Fruit fly (Drosophila melanogaster): ENCODE results near the gene Ostgamma.

Gene Ostgamma

dm6 chr2L:8270916-8271315 lies 37.1 kb downstream of the Ostgamma start:
- TF ChIP-seq noc (tag; optimal IDR thresholded peaks at IDR 0.05), result no peak

dm6 chr2L:8268679-8269078 lies 39.3 kb downstream of the Ostgamma start:
- TF ChIP-seq noc (tag; optimal IDR thresholded peaks at IDR 0.05), result no peak

DNA sequence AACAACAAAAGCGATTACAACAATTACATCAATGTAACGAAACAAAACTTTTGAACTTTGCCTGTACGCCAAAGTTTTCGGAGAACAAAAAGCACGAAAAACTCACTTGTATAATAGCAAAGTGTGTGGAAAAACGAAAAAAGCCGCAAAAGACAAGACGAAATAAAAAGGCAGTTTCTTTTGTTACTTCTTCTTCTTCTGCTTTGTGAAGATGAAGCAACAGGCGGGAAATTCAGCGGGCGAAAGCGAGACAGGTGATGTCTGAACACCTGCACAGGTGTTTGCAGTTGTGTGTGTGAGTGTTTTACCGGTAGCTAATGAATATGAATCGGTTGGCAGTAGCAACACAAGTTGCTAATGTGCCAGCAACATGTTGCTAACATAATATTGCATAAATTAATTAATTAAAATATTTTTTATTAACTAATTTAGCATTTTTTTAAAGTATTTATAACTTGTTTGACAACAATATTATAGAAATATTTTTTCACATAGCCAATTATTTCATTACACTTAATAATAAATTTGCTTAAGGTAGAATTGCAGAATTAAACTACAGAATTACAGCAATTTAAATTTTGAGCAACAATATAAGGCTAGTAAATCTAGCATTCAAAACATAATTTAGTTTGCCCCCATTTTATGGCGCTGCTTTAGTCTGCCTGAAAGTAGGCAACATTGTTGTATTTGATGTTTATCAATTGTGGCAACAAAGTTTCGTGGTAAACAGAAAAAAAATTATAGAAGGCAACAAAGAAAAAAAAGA lies 41.1 kb downstream of the Ostgamma start:
- no peak for TF ChIP-seq noc (tag; optimal IDR thresholded peaks at IDR 0.05)

DNA sequence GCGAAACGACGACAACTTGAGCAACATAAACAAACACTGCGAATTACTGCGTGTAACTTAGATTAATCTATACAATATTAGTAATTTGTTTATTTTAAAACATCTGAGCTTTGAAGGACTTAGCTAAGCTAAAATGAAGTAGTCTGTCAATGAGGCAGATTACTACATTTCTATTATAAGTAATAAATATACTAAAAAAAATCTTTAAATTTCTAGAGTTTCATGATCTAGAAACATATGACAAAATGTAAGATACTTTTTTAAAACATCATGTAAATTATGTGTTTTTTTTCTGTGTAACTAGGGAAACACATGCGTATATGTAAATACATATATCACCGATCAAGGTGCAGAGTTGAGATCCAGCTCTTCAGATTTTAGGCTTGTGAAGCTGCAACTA lies 41.8 kb downstream of the Ostgamma start:
- no peak for TF ChIP-seq noc (tag; optimal IDR thresholded peaks at IDR 0.05)

- no peak for TF ChIP-seq noc (tag; optimal IDR thresholded peaks at IDR 0.05)
Observed at dm6 chr2L:8257401-8258266, 50.4 kb downstream of the Ostgamma start, which contains the start of gene CG8086. Gene CG8086, minus strand, starts transcription at chr2L:8257502.
